Worm (Caenorhabditis elegans): Measurements from ENCODE around the gene srz-32.
"Not testable (repeated sequence)": the region's sequence is repeated elsewhere in the genome, so short reads cannot be mapped to it uniquely, and the experiment has no call there.

Gene srz-32

DNA sequence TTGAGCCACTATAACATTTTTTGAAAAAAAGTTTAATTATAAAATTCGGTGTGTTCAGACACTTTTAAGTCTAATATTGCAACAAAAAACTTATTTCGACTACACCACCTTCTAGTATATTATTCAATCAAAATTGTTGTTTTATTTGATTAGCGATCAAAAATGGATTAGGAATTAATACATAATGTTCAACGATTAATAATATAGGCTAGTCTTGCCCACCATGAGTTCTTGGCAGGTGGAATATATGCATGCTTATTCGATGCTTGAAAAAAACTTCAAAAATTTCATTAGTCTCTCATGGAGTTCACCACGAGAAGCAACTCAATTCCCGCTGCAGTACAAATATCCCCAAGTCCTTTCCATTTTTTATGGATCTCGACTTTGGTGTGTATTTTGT, at the start of gene srz-32:
srz-32 (plus strand) TSS at position 301 of the 400 bp plus-strand sequence.
- TF ChIP-seq hmbx-1 (tag; optimal IDR thresholded peaks at IDR 0.05) (no peak), ama-1 (optimal IDR thresholded peaks at IDR 0.05) (no peak), flt-1 (GFP tag; IDR thresholded peaks at IDR 0.05) (no peak), tbx-37 (GFP tag; conservative IDR thresholded peaks at IDR 0.05) (no peak), tra-4 (tag; optimal IDR thresholded peaks at IDR 0.05) (no peak), ceh-36 (tag; optimal IDR thresholded peaks at IDR 0.05) (no peak), sea-1 (GFP tag; conservative IDR thresholded peaks at IDR 0.05) (no peak), ets-7 (tag; optimal IDR thresholded peaks at IDR 0.05) (no peak), B0310.2 (tag; optimal IDR thresholded peaks at IDR 0.05) (no peak), F13C5.2 (tag; optimal IDR thresholded peaks at IDR 0.05) (no peak), hmg-4 (GFP tag; optimal IDR thresholded peaks at IDR 0.05) (no peak), pes-1 (GFP tag; IDR thresholded peaks at IDR 0.05) (no peak), ceh-13 (GFP tag; optimal IDR thresholded peaks at IDR 0.05) (no peak), aly-1 (tag; optimal IDR thresholded peaks at IDR 0.05) (no peak)

DNA sequence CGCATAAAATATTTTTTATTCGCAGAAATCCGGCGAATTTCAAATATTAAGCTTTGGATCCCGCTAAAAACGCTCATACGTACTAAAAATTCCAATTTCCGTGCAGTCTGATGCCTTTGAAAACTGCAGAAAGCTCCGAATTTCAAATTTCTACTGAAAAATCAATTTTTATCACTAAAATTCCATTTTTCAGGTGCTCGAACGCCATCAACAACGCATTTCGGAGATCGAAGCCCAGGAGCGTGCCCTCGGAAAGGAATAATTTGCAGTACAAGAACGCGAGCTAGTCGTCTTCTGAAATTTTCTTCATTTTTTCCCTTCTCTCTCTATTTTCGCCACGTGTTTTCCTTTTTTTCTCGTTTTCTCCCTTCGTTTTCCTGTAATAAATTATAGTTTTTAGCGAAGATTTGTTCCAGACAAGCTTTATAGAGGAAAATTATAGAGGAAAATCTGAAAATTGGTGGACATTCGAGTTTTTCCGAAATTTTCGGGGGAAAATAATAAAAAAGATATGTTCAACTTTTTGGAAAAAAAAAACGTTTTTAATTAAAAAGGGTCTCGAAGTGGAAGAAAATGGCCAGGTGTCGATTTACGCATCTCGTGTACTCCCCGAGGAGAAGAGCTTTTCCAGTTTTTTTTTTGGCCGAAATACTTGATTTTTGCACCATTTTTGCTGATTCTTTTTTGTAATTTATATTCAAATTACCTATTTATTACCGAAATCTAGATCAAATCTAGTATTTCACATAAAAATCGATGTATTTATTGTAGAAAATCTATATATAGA, 49.4 kb upstream of the srz-32 start:
- TF ChIP-seq pes-1 (GFP tag; IDR thresholded peaks at IDR 0.05) (no peak), tra-4 (tag; optimal IDR thresholded peaks at IDR 0.05) (no peak), sea-1 (GFP tag; conservative IDR thresholded peaks at IDR 0.05) (no peak), hmbx-1 (tag; optimal IDR thresholded peaks at IDR 0.05) (no peak)

DNA sequence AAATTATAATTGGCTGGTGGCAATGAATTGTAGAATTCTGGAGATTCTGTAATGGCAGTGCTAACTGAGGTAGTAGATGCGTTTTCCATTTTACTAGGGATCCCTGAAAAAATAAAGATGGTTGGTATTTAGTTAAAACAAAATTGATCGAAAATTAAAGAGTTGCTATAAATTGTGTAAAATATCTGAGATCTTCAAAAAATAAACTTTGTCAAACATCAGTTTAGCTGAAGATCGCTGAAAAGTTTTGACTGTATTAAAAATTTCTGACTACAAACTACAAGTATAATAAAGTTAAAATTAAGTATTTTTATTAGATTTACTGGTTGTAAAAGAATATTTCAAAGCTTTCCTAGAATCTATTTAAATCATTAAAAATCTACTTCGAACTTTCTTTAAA, 46.1 kb upstream of the srz-32 start, which contains the start of gene B0546.5:
B0546.5 (minus strand) TSS at position 101 of the 400 bp plus-strand sequence.
- not testable (repeated sequence) for TF ChIP-seq ama-1 (optimal IDR thresholded peaks at IDR 0.05); ceh-13 (GFP tag; optimal IDR thresholded peaks at IDR 0.05); ceh-36 (tag; optimal IDR thresholded peaks at IDR 0.05)

DNA sequence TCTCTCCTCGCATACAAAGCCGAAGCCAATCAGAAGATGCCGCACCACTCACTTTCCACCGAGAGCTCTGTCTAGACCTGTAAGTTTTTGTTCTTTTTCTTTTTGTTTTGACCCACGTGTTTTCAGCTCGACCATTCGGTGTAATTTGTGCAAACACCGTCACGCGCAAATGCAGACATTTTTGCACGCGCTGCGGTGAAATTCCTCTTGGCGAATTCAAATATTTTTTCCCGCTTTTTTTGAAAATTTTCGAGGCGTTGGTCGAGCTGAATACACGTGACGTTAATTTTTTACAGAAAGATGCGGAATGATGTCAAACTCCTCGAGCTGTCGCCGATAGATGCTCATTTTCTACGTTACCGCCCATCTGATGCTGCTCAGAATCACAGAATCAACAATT, 42.1 kb upstream of the srz-32 start, which contains the start of gene C04C3.4:
C04C3.4 (plus strand) TSS at position 301 of the 400 bp plus-strand sequence.
- TF ChIP-seq aly-1 (tag; optimal IDR thresholded peaks at IDR 0.05); hmg-4 (GFP tag; optimal IDR thresholded peaks at IDR 0.05); B0310.2 (tag; optimal IDR thresholded peaks at IDR 0.05): not testable (repeated sequence)

DNA sequence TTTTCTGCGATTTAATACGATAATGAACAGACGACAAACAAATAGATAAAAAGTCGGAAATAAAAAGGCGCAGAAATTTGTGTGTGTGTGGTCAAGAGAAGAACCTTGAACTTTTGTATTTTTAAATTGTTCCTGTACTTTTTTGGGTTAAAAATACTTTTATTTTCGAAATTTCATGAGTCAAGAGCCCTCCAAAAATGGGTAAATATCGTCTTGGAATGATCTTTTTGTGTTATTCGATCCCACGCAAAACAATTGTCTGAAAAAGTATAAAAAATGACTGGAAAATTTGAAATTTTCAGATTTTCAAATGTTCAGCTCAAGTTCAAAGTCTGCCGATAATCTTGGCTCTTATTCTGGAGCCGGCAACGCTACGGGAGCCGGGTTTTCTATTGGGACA, 40.5 kb upstream of the srz-32 start, which contains the start of gene C04C3.14:
C04C3.14 (plus strand) TSS at position 301 of the 400 bp plus-strand sequence.
- no peak for TF ChIP-seq hnd-1 (tag; optimal IDR thresholded peaks at IDR 0.05)
- no peak for TF ChIP-seq ceh-13 (GFP tag; optimal IDR thresholded peaks at IDR 0.05)
- no peak for TF ChIP-seq tbx-11 (GFP tag; IDR thresholded peaks at IDR 0.05)
- no peak for TF ChIP-seq sea-1 (GFP tag; conservative IDR thresholded peaks at IDR 0.05)
- TF ChIP-seq ets-7 (tag; optimal IDR thresholded peaks at IDR 0.05): no peak
- TF ChIP-seq hmg-4 (GFP tag; optimal IDR thresholded peaks at IDR 0.05): no peak
- TF ChIP-seq tbx-37 (GFP tag; conservative IDR thresholded peaks at IDR 0.05): no peak
- TF ChIP-seq hmbx-1 (tag; optimal IDR thresholded peaks at IDR 0.05): no peak
- no peak for TF ChIP-seq ceh-36 (tag; optimal IDR thresholded peaks at IDR 0.05)
- no peak for TF ChIP-seq ama-1 (optimal IDR thresholded peaks at IDR 0.05)
- no peak for TF ChIP-seq F13C5.2 (tag; optimal IDR thresholded peaks at IDR 0.05)
- no peak for TF ChIP-seq pes-1 (GFP tag; IDR thresholded peaks at IDR 0.05)
- no peak for TF ChIP-seq flt-1 (GFP tag; IDR thresholded peaks at IDR 0.05)
- no peak for TF ChIP-seq B0310.2 (tag; optimal IDR thresholded peaks at IDR 0.05)
- no peak for TF ChIP-seq scrt-1 (GFP tag; IDR thresholded peaks at IDR 0.05)
- TF ChIP-seq tra-4 (tag; optimal IDR thresholded peaks at IDR 0.05): no peak
- no peak for TF ChIP-seq aly-1 (tag; optimal IDR thresholded peaks at IDR 0.05)

DNA sequence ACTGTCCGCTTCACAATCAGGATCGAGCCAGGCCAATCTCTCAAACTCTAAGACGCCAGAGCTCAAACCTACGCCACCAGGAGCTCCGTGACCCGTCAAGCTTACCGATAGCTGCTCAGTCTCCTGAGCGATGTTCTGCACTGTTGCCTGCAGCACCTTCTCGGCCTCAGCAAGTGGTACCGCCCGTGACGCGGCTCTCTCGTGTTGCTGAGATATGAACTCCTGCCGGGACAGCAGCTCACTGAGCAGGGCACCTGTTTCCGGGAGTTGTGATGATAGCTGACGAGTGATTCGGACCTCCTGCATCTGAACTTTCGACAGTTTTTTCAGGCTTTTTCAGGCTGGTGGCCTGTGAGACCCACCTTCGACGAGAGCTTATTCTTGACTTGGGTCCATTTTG, 38.0 kb upstream of the srz-32 start:
- TF ChIP-seq pes-1 (GFP tag; IDR thresholded peaks at IDR 0.05) (no peak), scrt-1 (GFP tag; IDR thresholded peaks at IDR 0.05) (no peak), hmg-4 (GFP tag; optimal IDR thresholded peaks at IDR 0.05) (no peak), ets-7 (tag; optimal IDR thresholded peaks at IDR 0.05) (no peak), ama-1 (optimal IDR thresholded peaks at IDR 0.05) (no peak)

DNA sequence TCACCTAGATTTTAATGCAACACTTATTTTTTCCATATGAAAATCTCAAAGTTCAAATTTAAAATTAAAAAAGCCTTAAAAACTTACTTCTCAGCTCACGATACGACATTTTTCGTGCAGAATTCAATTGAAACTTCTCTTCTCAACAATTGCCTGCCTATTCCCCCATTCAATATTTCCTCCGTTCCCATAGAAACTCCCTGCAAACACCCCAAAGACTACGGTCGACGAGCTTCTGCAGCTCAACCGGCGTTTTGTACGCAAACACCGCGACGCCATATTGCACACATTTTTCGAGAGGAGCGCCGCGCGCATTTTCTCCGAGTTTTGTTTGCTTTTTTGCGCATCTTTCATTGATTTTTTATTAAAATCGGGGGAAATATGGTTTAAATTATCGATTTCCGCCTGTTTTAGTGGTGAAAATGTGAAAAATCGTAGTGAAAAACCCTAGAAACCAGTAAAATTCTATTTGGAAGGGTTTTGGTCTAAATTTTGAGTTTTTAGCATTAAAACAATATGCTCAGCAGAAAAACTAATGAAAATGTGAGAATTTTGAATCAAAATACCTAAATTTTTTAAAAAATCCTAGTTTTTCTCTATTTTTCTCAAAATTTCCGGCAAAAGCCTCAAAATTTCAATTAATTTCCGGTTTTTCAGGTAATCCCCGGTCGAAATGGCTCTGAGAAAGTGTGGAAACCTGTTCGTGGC, 37.0 kb upstream of the srz-32 start, which contains the start of the genes dyf-3 and pdhb-1:
dyf-3 (minus strand) TSS at position 217 of the 708 bp plus-strand sequence.
pdhb-1 (plus strand) TSS at position 658 of the 708 bp plus-strand sequence.
- TF ChIP-seq F13C5.2 (tag; optimal IDR thresholded peaks at IDR 0.05): peak; percentile 40
- no peak for TF ChIP-seq pes-1 (GFP tag; IDR thresholded peaks at IDR 0.05)
- TF ChIP-seq scrt-1 (GFP tag; IDR thresholded peaks at IDR 0.05): 0 out of 2 replicates have a peak, but pooled peaks have one; percentile 38
- TF ChIP-seq B0310.2 (tag; optimal IDR thresholded peaks at IDR 0.05): no peak

DNA sequence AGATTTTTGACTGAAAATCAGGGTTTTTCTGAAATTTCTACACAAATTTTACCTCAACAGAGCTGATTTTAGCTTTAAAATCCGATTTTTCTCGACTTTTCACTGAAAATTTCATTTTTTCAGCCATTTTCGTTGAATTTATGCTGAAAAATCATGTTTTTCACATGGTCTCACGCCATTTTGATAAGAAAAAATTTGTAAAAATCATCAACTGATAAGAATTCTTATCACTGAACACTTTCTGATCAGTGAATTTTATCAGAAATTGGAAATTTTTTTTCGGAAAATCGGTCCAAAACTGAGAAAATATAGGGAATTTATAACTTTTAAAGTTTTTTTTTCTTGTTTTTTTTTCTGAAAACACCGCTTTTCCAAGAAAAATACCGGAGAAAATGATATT, 35.2 kb upstream of the srz-32 start:
- TF ChIP-seq hmbx-1 (tag; optimal IDR thresholded peaks at IDR 0.05): no peak
- TF ChIP-seq aly-1 (tag; optimal IDR thresholded peaks at IDR 0.05): no peak
- no peak for TF ChIP-seq flt-1 (GFP tag; IDR thresholded peaks at IDR 0.05)
- TF ChIP-seq tbx-11 (GFP tag; IDR thresholded peaks at IDR 0.05): no peak
- no peak for TF ChIP-seq ets-7 (tag; optimal IDR thresholded peaks at IDR 0.05)
- TF ChIP-seq hnd-1 (tag; optimal IDR thresholded peaks at IDR 0.05): no peak
- TF ChIP-seq pes-1 (GFP tag; IDR thresholded peaks at IDR 0.05): no peak
- no peak for TF ChIP-seq B0310.2 (tag; optimal IDR thresholded peaks at IDR 0.05)
- TF ChIP-seq sea-1 (GFP tag; conservative IDR thresholded peaks at IDR 0.05): no peak
